Fruit fly (Drosophila melanogaster) whole organism, embryonic: Measurements from ENCODE around the gene HP5.

Source experiments
- ATbp ChIP-seq: fragments of 200-800 bp; sonication (Bioruptor generic); optimal IDR thresholded peaks from 2 replicates; lab custom pipeline; 2017; ENCODE audit warnings: missing biosample characterization, mild to moderate bottlenecking, missing genetic modification characterization, missing genetic modification reagents
- B-H2 ChIP-seq: fragments of 200-800 bp; sonication (Bioruptor generic); optimal IDR thresholded peaks from 2 replicates; lab custom pipeline; 2018; ENCODE audit warnings: missing biosample characterization, mild to moderate bottlenecking, missing genetic modification characterization
- CG10462 ChIP-seq: fragments of 200-800 bp; sonication (Bioruptor generic); optimal IDR thresholded peaks from 2 replicates; lab custom pipeline; 2016; ENCODE audit warnings: missing biosample characterization, missing genetic modification characterization
- CG11723 ChIP-seq: fragments of 200-800 bp; sonication (Bioruptor generic); optimal IDR thresholded peaks from 2 replicates; lab custom pipeline; 2017; ENCODE audit warnings: missing biosample characterization, mild to moderate bottlenecking, missing genetic modification characterization
- CG14667 ChIP-seq: fragments of 200-800 bp; sonication (Bioruptor generic); IDR thresholded peaks from 2 replicates; pipeline ENCODE4 v1.3.6; 2022; ENCODE audit warnings: missing biosample characterization, missing genetic modification characterization
- CG15514 ChIP-seq: fragments of 200-800 bp; sonication (Bioruptor generic); optimal IDR thresholded peaks from 3 replicates; lab custom pipeline; 2017; ENCODE audit warnings: missing biosample characterization, missing genetic modification characterization, mild to moderate bottlenecking, moderate library complexity, missing genetic modification reagents
- CG16813 ChIP-seq: fragments of 200-800 bp; sonication (Bioruptor generic); IDR thresholded peaks from 3 replicates; pipeline ENCODE4 v1.3.6; 2022; ENCODE audit warnings: missing biosample characterization, missing genetic modification characterization; ENCODE audit not compliant: partially characterized antibody
- CG17186 ChIP-seq: fragments of 200-800 bp; sonication (Bioruptor generic); optimal IDR thresholded peaks from 3 replicates; lab custom pipeline; 2017; ENCODE audit warnings: missing biosample characterization, missing genetic modification reagents, missing genetic modification characterization
- CG18476 ChIP-seq: fragments of 200-800 bp; sonication (Bioruptor generic); optimal IDR thresholded peaks from 2 replicates; lab custom pipeline; 2016; ENCODE audit warnings: missing biosample characterization, mild to moderate bottlenecking, missing genetic modification characterization
- CG2889 ChIP-seq: fragments of 200-800 bp; sonication (Bioruptor generic); IDR thresholded peaks from 3 replicates; pipeline ENCODE4 v1.3.6; 2022; ENCODE audit warnings: missing biosample characterization, missing genetic modification characterization
- CG3065 ChIP-seq: fragments of 200-800 bp; sonication (Bioruptor generic); optimal IDR thresholded peaks from 2 replicates; lab custom pipeline; 2016; ENCODE audit warnings: missing biosample characterization, missing genetic modification characterization
- CG5953 ChIP-seq: fragments of 200-800 bp; sonication (Bioruptor generic); IDR thresholded peaks from 2 replicates; pipeline ENCODE4 v1.3.6; 2022; ENCODE audit warnings: missing biosample characterization, missing genetic modification characterization
- CG7372 ChIP-seq: fragments of 200-800 bp; sonication (Bioruptor generic); IDR thresholded peaks from 2 replicates; pipeline ENCODE4 v1.3.6; 2022; ENCODE audit warnings: missing biosample characterization, missing genetic modification characterization
- CG7745 ChIP-seq: fragments of 200-800 bp; sonication (Bioruptor generic); optimal IDR thresholded peaks from 2 replicates; lab custom pipeline; 2018; ENCODE audit warnings: missing biosample characterization, mild to moderate bottlenecking, missing genetic modification characterization, moderate library complexity
- CG7963 ChIP-seq: fragments of 200-800 bp; sonication (Bioruptor generic); IDR thresholded peaks from 3 replicates; pipeline ENCODE4 v1.3.6; 2022; ENCODE audit warnings: missing biosample characterization, missing genetic modification characterization; ENCODE audit not compliant: partially characterized antibody
- CG8765 ChIP-seq: fragments of 200-800 bp; sonication (Bioruptor generic); IDR thresholded peaks from 2 replicates; pipeline ENCODE4 v1.3.6; 2022; ENCODE audit warnings: missing biosample characterization, missing genetic modification characterization
- CG9609 ChIP-seq: fragments of 200-800 bp; sonication (Bioruptor generic); optimal IDR thresholded peaks from 3 replicates; lab custom pipeline; 2016; ENCODE audit warnings: missing biosample characterization, missing genetic modification characterization
- CG9932 ChIP-seq: fragments of 200-800 bp; sonication (Bioruptor generic); IDR thresholded peaks from 2 replicates; pipeline ENCODE4 v1.3.6; 2022; ENCODE audit warnings: missing biosample characterization, missing genetic modification characterization
- CoRest ChIP-seq: fragments of 200-800 bp; sonication (Bioruptor generic); optimal IDR thresholded peaks from 3 replicates; lab custom pipeline; 2018; ENCODE audit warnings: missing biosample characterization, mild to moderate bottlenecking, missing genetic modification characterization, moderate library complexity
- D19B ChIP-seq: fragments of 200-800 bp; sonication (Bioruptor generic); optimal IDR thresholded peaks from 2 replicates; lab custom pipeline; 2017; ENCODE audit warnings: missing biosample characterization, mild to moderate bottlenecking, missing genetic modification characterization
- Doc2 ChIP-seq: fragments of 200-800 bp; sonication (Bioruptor generic); IDR thresholded peaks from 2 replicates; pipeline ENCODE4 v1.3.6; 2022; ENCODE audit warnings: missing biosample characterization, missing genetic modification characterization
- E2f2 ChIP-seq: fragments of 200-800 bp; sonication (Bioruptor generic); IDR thresholded peaks from 2 replicates; pipeline ENCODE4 v1.3.6; 2022; ENCODE audit warnings: missing biosample characterization, missing genetic modification characterization
- GATAe ChIP-seq: fragments of 200-800 bp; sonication (Bioruptor generic); conservative IDR thresholded peaks from 2 replicates; pipeline ENCODE4 v1.3.6; 2022; ENCODE audit warnings: missing biosample characterization, missing genetic modification characterization
- Mad ChIP-seq: fragments of 200-800 bp; sonication (Bioruptor generic); optimal IDR thresholded peaks from 2 replicates; lab custom pipeline; 2016; ENCODE audit warnings: missing biosample characterization, missing genetic modification characterization
- Myb ChIP-seq: fragments of 200-800 bp; sonication (Bioruptor generic); optimal IDR thresholded peaks from 2 replicates; lab custom pipeline; 2016; ENCODE audit warnings: missing biosample characterization, missing genetic modification characterization
- NfI ChIP-seq: fragments of 200-800 bp; sonication (Bioruptor generic); optimal IDR thresholded peaks from 3 replicates; lab custom pipeline; 2018; ENCODE audit warnings: missing biosample characterization, mild to moderate bottlenecking, missing genetic modification characterization, moderate library complexity
- Opbp ChIP-seq: fragments of 200-800 bp; sonication (Bioruptor generic); IDR thresholded peaks from 3 replicates; pipeline ENCODE4 v1.3.6; 2022; ENCODE audit warnings: missing biosample characterization, missing genetic modification characterization; ENCODE audit not compliant: partially characterized antibody
- Sox102F ChIP-seq: fragments of 200-800 bp; sonication (Bioruptor generic); optimal IDR thresholded peaks from 2 replicates; lab custom pipeline; 2018; ENCODE audit warnings: missing biosample characterization, mild to moderate bottlenecking, missing genetic modification characterization, moderate library complexity
- Spps ChIP-seq: fragments of 200-800 bp; sonication (Bioruptor generic); optimal IDR thresholded peaks from 2 replicates; lab custom pipeline; 2018; ENCODE audit warnings: missing biosample characterization, mild to moderate bottlenecking, missing genetic modification characterization
- TFAM ChIP-seq: fragments of 200-800 bp; sonication (Bioruptor generic); optimal IDR thresholded peaks from 2 replicates; lab custom pipeline; 2017; ENCODE audit warnings: missing biosample characterization, missing genetic modification characterization, inconsistent platforms
- abd-A ChIP-seq: fragments of 200-800 bp; sonication (Bioruptor generic); optimal IDR thresholded peaks from 3 replicates; lab custom pipeline; 2019; ENCODE audit warnings: missing biosample characterization, mild to moderate bottlenecking, missing genetic modification characterization, moderate library complexity
- ase ChIP-seq: fragments of 200-800 bp; sonication (Bioruptor generic); IDR thresholded peaks from 3 replicates; pipeline ENCODE4 v1.3.6; 2022; ENCODE audit warnings: missing biosample characterization, missing genetic modification characterization
- ash1 ChIP-seq: fragments of 200-800 bp; sonication (Bioruptor generic); optimal IDR thresholded peaks from 2 replicates; lab custom pipeline; 2018; ENCODE audit warnings: missing biosample characterization, mild to moderate bottlenecking, missing genetic modification characterization
- br ChIP-seq: fragments of >200 bp; optimal IDR thresholded peaks from 2 replicates; lab custom pipeline; 2017
- bsh ChIP-seq, 2 experiments: fragments of 200-800 bp; sonication (Bioruptor generic); optimal IDR thresholded peaks; 2 replicates each; lab custom pipeline; 2017 to 2018; ENCODE audit warnings: mild to moderate bottlenecking in 2 of 2, missing biosample characterization in 2 of 2, missing genetic modification characterization in 2 of 2, moderate library complexity in 1 of 2
- chif ChIP-seq, 2 experiments: fragments of 200-800 bp; sonication (Bioruptor generic); optimal IDR thresholded peaks; 3 replicates each; lab custom pipeline; 2016; ENCODE audit warnings: missing biosample characterization in 2 of 2, missing genetic modification characterization in 2 of 2
- crol ChIP-seq: fragments of 200-800 bp; sonication (Bioruptor generic); IDR thresholded peaks from 2 replicates; pipeline ENCODE4 v1.3.6; 2022; ENCODE audit warnings: missing biosample characterization, missing genetic modification characterization
- dati ChIP-seq: fragments of 200-800 bp; sonication (Bioruptor generic); IDR thresholded peaks from 2 replicates; pipeline ENCODE4 v1.3.6; 2022; ENCODE audit warnings: missing biosample characterization, missing genetic modification characterization
- dysf ChIP-seq: fragments of 200-800 bp; sonication (Bioruptor generic); IDR thresholded peaks from 3 replicates; pipeline ENCODE4 v1.3.6; 2022; ENCODE audit warnings: missing biosample characterization, missing genetic modification characterization
- exex ChIP-seq: fragments of 200-800 bp; sonication (Bioruptor generic); optimal IDR thresholded peaks from 4 replicates; lab custom pipeline; 2018; ENCODE audit warnings: missing biosample characterization, mild to moderate bottlenecking, missing genetic modification characterization, moderate library complexity
- eyg ChIP-seq: fragments of 200-800 bp; sonication (Bioruptor generic); optimal IDR thresholded peaks from 3 replicates; lab custom pipeline; 2016; ENCODE audit warnings: missing biosample characterization, missing genetic modification characterization
- gem ChIP-seq: fragments of 200-800 bp; sonication (Bioruptor generic); optimal IDR thresholded peaks from 2 replicates; lab custom pipeline; 2019; ENCODE audit warnings: missing biosample characterization, mild to moderate bottlenecking, missing genetic modification characterization, moderate library complexity
- jumu ChIP-seq: fragments of 200-800 bp; sonication (Bioruptor generic); optimal IDR thresholded peaks from 3 replicates; lab custom pipeline; 2016; ENCODE audit warnings: missing biosample characterization, missing genetic modification characterization
- phol ChIP-seq: fragments of 200-800 bp; sonication (Bioruptor generic); optimal IDR thresholded peaks from 3 replicates; lab custom pipeline; 2018; ENCODE audit warnings: missing biosample characterization, mild to moderate bottlenecking, missing genetic modification characterization, moderate library complexity
- repo ChIP-seq: fragments of 200-800 bp; sonication (Bioruptor generic); optimal IDR thresholded peaks from 2 replicates; lab custom pipeline; 2016; ENCODE audit warnings: missing biosample characterization, missing genetic modification characterization
- run ChIP-seq: fragments of 200-800 bp; sonication (Bioruptor generic); optimal IDR thresholded peaks from 3 replicates; lab custom pipeline; 2018; ENCODE audit warnings: missing biosample characterization, mild to moderate bottlenecking, missing genetic modification characterization
- sug ChIP-seq: fragments of 200-800 bp; optimal IDR thresholded peaks from 2 replicates; lab custom pipeline; 2019; ENCODE audit warnings: missing biosample characterization, mild to moderate bottlenecking, missing genetic modification characterization, moderate library complexity
- toy ChIP-seq: fragments of 200-800 bp; sonication (Bioruptor generic); IDR thresholded peaks from 2 replicates; pipeline ENCODE4 v1.3.6; 2022; ENCODE audit warnings: missing biosample characterization, missing genetic modification characterization
- ttk ChIP-seq: fragments of 200-800 bp; sonication (Bioruptor generic); IDR thresholded peaks from 2 replicates; pipeline ENCODE4 v2.1.2; 2022; ENCODE audit warnings: missing biosample characterization, missing genetic modification characterization

The HP5 gene

DNA sequence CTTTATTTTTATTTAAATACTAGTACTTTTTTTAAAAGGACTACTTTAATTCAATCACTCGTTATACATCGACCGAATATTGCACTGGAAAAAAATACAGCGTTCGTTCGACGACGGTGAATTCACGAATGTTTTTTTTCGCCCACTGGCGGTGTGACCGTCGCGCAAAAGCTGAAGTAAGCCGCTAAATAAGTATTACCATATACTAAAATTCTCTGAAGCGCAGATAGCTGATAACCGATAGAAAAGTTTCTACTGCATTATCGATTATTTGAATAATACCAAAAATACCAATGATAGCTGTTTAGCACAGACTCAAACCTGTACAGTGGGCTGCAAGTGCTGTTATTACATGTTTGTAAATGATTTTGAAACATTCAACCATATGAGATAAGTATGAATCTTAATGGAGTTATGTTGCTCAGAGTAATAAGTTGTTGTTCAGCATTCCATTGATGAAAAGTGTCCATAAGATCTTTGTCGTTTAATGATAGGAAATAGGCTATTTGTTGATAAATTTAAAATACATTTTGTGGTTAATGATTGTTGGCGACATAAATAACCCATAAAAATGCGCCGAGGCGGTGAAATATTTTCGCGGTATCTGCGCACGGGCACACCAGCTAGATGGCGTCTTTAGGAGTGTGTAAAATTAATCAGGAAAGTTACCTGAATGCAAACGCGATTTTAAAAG, at the start of gene HP5, which contains the start of gene Evi5 (continued):
- peak; percentile 6 for TF ChIP-seq eyg (GFP tag; lab: Kevin White, UChicago)
- peak; percentile 18 for TF ChIP-seq abd-A
- TF ChIP-seq CG7372 (GFP tag; lab: Robert Waterston, UW): peak; percentile 43; the same call in 1 of the 2 replicates
- TF ChIP-seq ase (GFP tag; lab: Robert Waterston, UW): peak; percentile 53; the same call in 1 of the 3 replicates
- TF ChIP-seq Sox102F (GFP tag; lab: Kevin White, UChicago): no peak
- TF ChIP-seq Opbp (GFP tag; lab: Robert Waterston, UW): peak; percentile 17; the same call in 1 of the 3 replicates
- TF ChIP-seq CG17186 (GFP tag; lab: Kevin White, UChicago): peak; percentile 43
- TF ChIP-seq gem (tag; lab: Kevin White, UChicago): peak; percentile 60
- peak; percentile 55 for TF ChIP-seq Myb
- 0 out of 2 replicates have a peak, but pooled peaks have one; percentile 25 for TF ChIP-seq CG14667 (GFP tag; lab: Robert Waterston, UW)
- no peak for TF ChIP-seq CG11723 (GFP tag; lab: Kevin White, UChicago)
- TF ChIP-seq CoRest (tag; lab: Kevin White, UChicago): peak; percentile 67
- peak; percentile 49 for TF ChIP-seq CG15514
- TF ChIP-seq ash1 (GFP tag; lab: Kevin White, UChicago): no peak
- TF ChIP-seq CG7963: peak; percentile 57; the same call in 1 of the 3 replicates
- TF ChIP-seq jumu (GFP tag; lab: Kevin White, UChicago): peak; percentile 49
- peak in 1 of 2 experiments; percentile 7 for TF ChIP-seq bsh (GFP tag; optimal IDR thresholded peaks at IDR 0.05; lab: Kevin White, UChicago)
- peak; percentile 56; the same call in 2 of the 3 replicates for TF ChIP-seq CG16813 (GFP tag; lab: Robert Waterston, UW)
- TF ChIP-seq toy (GFP tag; lab: Robert Waterston, UW): no peak; the same call in 1 of the 2 replicates
- TF ChIP-seq run: no peak
- no peak for TF ChIP-seq D19B (GFP tag; lab: Kevin White, UChicago)
- no peak for TF ChIP-seq ATbp (GFP tag; lab: Kevin White, UChicago)
- peak; percentile 24; the same call in 1 of the 2 replicates for TF ChIP-seq GATAe (GFP tag; lab: Robert Waterston, UW)
- peak; percentile 63 for TF ChIP-seq phol (tag; lab: Kevin White, UChicago)
- TF ChIP-seq CG18476 (GFP tag; lab: Kevin White, UChicago): peak; percentile 10
- TF ChIP-seq repo (GFP tag; lab: Kevin White, UChicago): no peak
- peak; percentile 65; the same call in 2 of the 3 replicates for TF ChIP-seq dysf (GFP tag; lab: Robert Waterston, UW)
- peak; percentile 32 for TF ChIP-seq CG9609 (GFP tag; lab: Kevin White, UChicago)
- TF ChIP-seq NfI (GFP tag; lab: Kevin White, UChicago): peak; percentile 12
- no peak for TF ChIP-seq br (lab: Kevin White, UChicago)
- TF ChIP-seq B-H2 (GFP tag; lab: Kevin White, UChicago): no peak
- no peak for TF ChIP-seq CG5953 (GFP tag; lab: Robert Waterston, UW)
- no peak for TF ChIP-seq crol (GFP tag; lab: Robert Waterston, UW)
- TF ChIP-seq CG2889 (GFP tag; lab: Robert Waterston, UW): no peak
- peak; percentile 53 for TF ChIP-seq E2f2 (GFP tag; lab: Robert Waterston, UW)
- peak; percentile 31 for TF ChIP-seq CG8765 (GFP tag; lab: Robert Waterston, UW)
- no peak for TF ChIP-seq CG7745 (tag; lab: Kevin White, UChicago)
- TF ChIP-seq sug: peak; percentile 58
- TF ChIP-seq chif (GFP tag; optimal IDR thresholded peaks at IDR 0.05; lab: Kevin White, UChicago): peak in 1 of 2 experiments; percentile 49
- TF ChIP-seq exex (tag; lab: Kevin White, UChicago): no peak
- TF ChIP-seq Mad (GFP tag; lab: Kevin White, UChicago): no peak
- TF ChIP-seq CG9932 (GFP tag; lab: Robert Waterston, UW): peak; percentile 83
- TF ChIP-seq CG3065: no peak
- no peak for TF ChIP-seq TFAM (GFP tag; lab: Kevin White, UChicago)
- no peak for TF ChIP-seq CG10462
- TF ChIP-seq ttk: no peak; the same call in 1 of the 2 replicates
- TF ChIP-seq dati (GFP tag; lab: Robert Waterston, UW): no peak
- no peak for TF ChIP-seq Spps (tag; lab: Kevin White, UChicago)
- TF ChIP-seq Doc2 (GFP tag; lab: Robert Waterston, UW): no peak
